Fruit fly (Drosophila melanogaster) whole organism, prepupa: ENCODE results near the gene tey.

Source experiments
- Sox14 ChIP-seq: fragments of 200-800 bp; sonication (Bioruptor generic); optimal IDR thresholded peaks from 3 replicates; lab custom pipeline; 2016; ENCODE audit warnings: missing biosample characterization, missing genetic modification characterization
- salr ChIP-seq, 2 experiments: fragments of 200-800 bp; sonication (Bioruptor generic); optimal IDR thresholded peaks; 3 replicates each; lab custom pipeline; 2016 to 2018; ENCODE audit warnings: missing biosample characterization in 2 of 2, missing genetic modification characterization in 2 of 2, mild to moderate bottlenecking in 1 of 2

- TF ChIP-seq Sox14 (no peak), salr (GFP tag; optimal IDR thresholded peaks at IDR 0.05; lab: Kevin White, UChicago) (no peak)
These were observed 19.0 kb upstream of the tey start for dm6 chr3L:19682902-19683301.
